Worm (Caenorhabditis elegans) whole organism, late embryonic: Measurements from ENCODE around the gene C08H9.18.

Experiments used
- ama-1 ChIP-seq: fragments of 150-350 bp; optimal IDR thresholded peaks from 2 replicates; lab custom pipeline; 2014
- ceh-45 ChIP-seq: fragments of 200-800 bp; sonication (Bioruptor generic); IDR thresholded peaks from 2 replicates; pipeline ENCODE4 v1.3.6; 2022; ENCODE audit warnings: missing genetic modification reagents, missing genetic modification characterization, missing compliant biosample characterization
- ceh-6 ChIP-seq: fragments of 200-800 bp; sonication (Bioruptor generic); optimal IDR thresholded peaks from 2 replicates; lab custom pipeline; 2018; ENCODE audit warnings: mild to moderate bottlenecking, missing genetic modification characterization, missing compliant biosample characterization
- fkh-10 ChIP-seq: fragments of 150-350 bp; optimal IDR thresholded peaks from 2 replicates; lab custom pipeline; 2014; ENCODE audit warnings: missing biosample characterization, missing genetic modification reagents, missing genetic modification characterization
- lin-11 ChIP-seq: fragments of 200-800 bp; sonication (Bioruptor generic); optimal IDR thresholded peaks from 2 replicates; lab custom pipeline; 2018; ENCODE audit warnings: mild to moderate bottlenecking, missing genetic modification characterization, missing compliant biosample characterization
- pha-4 ChIP-seq: fragments of 150-350 bp; optimal IDR thresholded peaks from 2 replicates; lab custom pipeline; 2018; ENCODE audit warnings: missing biosample characterization, missing genetic modification reagents, missing genetic modification characterization
- tbx-2 ChIP-seq: sonication (generic microtip); optimal IDR thresholded peaks from 2 replicates; lab custom pipeline; 2016; ENCODE audit warnings: missing genetic modification characterization, missing compliant biosample characterization
- ztf-16 ChIP-seq: sonication (generic microtip); optimal IDR thresholded peaks from 2 replicates; lab custom pipeline; 2017; ENCODE audit warnings: missing genetic modification characterization, missing compliant biosample characterization

ce11 chrII:9841985-9842505, 20.0 kb downstream of the C08H9.18 start, which contains the start of gene rnh-1.2:
- TF ChIP-seq ztf-16 (tag; lab: Kevin White, UChicago), result no peak
- TF ChIP-seq fkh-10, result no peak
- no peak for TF ChIP-seq ceh-6 (GFP tag; lab: Kevin White, UChicago)
- no peak for TF ChIP-seq ama-1 (lab: Kevin White, UChicago)
- no peak for TF ChIP-seq ceh-45 (GFP tag; lab: Robert Waterston, UW)
- no peak for TF ChIP-seq lin-11 (tag; lab: Kevin White, UChicago)
- TF ChIP-seq pha-4, result no peak
- no peak for TF ChIP-seq tbx-2 (tag; lab: Kevin White, UChicago)
